Fruit fly (Drosophila melanogaster) whole organism, embryonic: ENCODE data around the gene Sec15.

Experiments used
- Adf1 ChIP-seq: fragments of 200-800 bp; sonication (Bioruptor generic); IDR thresholded peaks from 2 replicates; pipeline ENCODE4 v1.3.6; 2022; ENCODE audit warnings: missing biosample characterization, missing genetic modification characterization
- Blimp-1 ChIP-seq: fragments of 200-800 bp; sonication (Bioruptor generic); optimal IDR thresholded peaks from 3 replicates; lab custom pipeline; 2018; ENCODE audit warnings: missing biosample characterization, missing genetic modification characterization, mild to moderate bottlenecking, moderate library complexity, missing genetic modification reagents
- CG14050 ChIP-seq: fragments of 200-800 bp; sonication (Bioruptor generic); IDR thresholded peaks from 3 replicates; pipeline ENCODE4 v1.3.6; 2022; ENCODE audit warnings: missing biosample characterization, missing genetic modification characterization
- CG14710 ChIP-seq: fragments of 200-800 bp; sonication (Bioruptor generic); optimal IDR thresholded peaks from 3 replicates; lab custom pipeline; 2019; ENCODE audit warnings: missing biosample characterization, mild to moderate bottlenecking, missing genetic modification characterization, moderate library complexity
- CG16863 ChIP-seq: fragments of 200-800 bp; sonication (Bioruptor generic); optimal IDR thresholded peaks from 3 replicates; lab custom pipeline; 2016; ENCODE audit warnings: missing biosample characterization, missing genetic modification characterization
- CG1792 ChIP-seq: fragments of 200-800 bp; sonication (Bioruptor generic); optimal IDR thresholded peaks from 2 replicates; lab custom pipeline; 2016; ENCODE audit warnings: missing biosample characterization, missing genetic modification characterization
- CG1832 ChIP-seq: fragments of 200-800 bp; sonication (Bioruptor generic); optimal IDR thresholded peaks from 2 replicates; lab custom pipeline; 2017; ENCODE audit warnings: missing biosample characterization, mild to moderate bottlenecking, missing genetic modification characterization, inconsistent platforms
- CG18764 ChIP-seq: fragments of 200-800 bp; sonication (Bioruptor generic); optimal IDR thresholded peaks from 3 replicates; lab custom pipeline; 2016; ENCODE audit warnings: missing biosample characterization, missing genetic modification characterization
- CG2889 ChIP-seq: fragments of 200-800 bp; sonication (Bioruptor generic); IDR thresholded peaks from 3 replicates; pipeline ENCODE4 v1.3.6; 2022; ENCODE audit warnings: missing biosample characterization, missing genetic modification characterization
- CG3726 ChIP-seq: fragments of 200-800 bp; sonication (Bioruptor generic); IDR thresholded peaks from 3 replicates; pipeline ENCODE4, ENCODE4 v1.3.6; 2022; ENCODE audit warnings: missing biosample characterization, missing genetic modification characterization
- CG4424 ChIP-seq: fragments of 200-800 bp; sonication (Bioruptor generic); optimal IDR thresholded peaks from 3 replicates; lab custom pipeline; 2016; ENCODE audit warnings: missing biosample characterization, missing genetic modification characterization
- CG6683 ChIP-seq: fragments of 200-800 bp; sonication (Bioruptor generic); optimal IDR thresholded peaks from 2 replicates; lab custom pipeline; 2017; ENCODE audit warnings: missing biosample characterization, mild to moderate bottlenecking, missing genetic modification characterization, missing genetic modification reagents
- CG7372 ChIP-seq: fragments of 200-800 bp; sonication (Bioruptor generic); IDR thresholded peaks from 2 replicates; pipeline ENCODE4 v1.3.6; 2022; ENCODE audit warnings: missing biosample characterization, missing genetic modification characterization
- CG7786 ChIP-seq: fragments of 200-800 bp; sonication (Bioruptor generic); optimal IDR thresholded peaks from 2 replicates; lab custom pipeline; 2016; ENCODE audit warnings: missing biosample characterization, missing genetic modification characterization
- CG9797 ChIP-seq: fragments of 200-800 bp; sonication (Bioruptor generic); optimal IDR thresholded peaks from 3 replicates; lab custom pipeline; 2018; ENCODE audit warnings: missing biosample characterization, mild to moderate bottlenecking, missing genetic modification characterization
- CG9876 ChIP-seq: fragments of 200-800 bp; sonication (Bioruptor generic); optimal IDR thresholded peaks from 2 replicates; lab custom pipeline; 2016; ENCODE audit warnings: missing biosample characterization, missing genetic modification characterization
- CG9932 ChIP-seq: fragments of 200-800 bp; sonication (Bioruptor generic); IDR thresholded peaks from 2 replicates; pipeline ENCODE4 v1.3.6; 2022; ENCODE audit warnings: missing biosample characterization, missing genetic modification characterization
- Dbx ChIP-seq: fragments of 200-800 bp; sonication (Bioruptor generic); IDR thresholded peaks from 3 replicates; pipeline ENCODE4 v1.3.6; 2022; ENCODE audit warnings: missing biosample characterization, missing genetic modification characterization
- Dref ChIP-seq: fragments of 200-800 bp; sonication (Bioruptor generic); IDR thresholded peaks from 2 replicates; pipeline ENCODE4 v1.3.6; 2022; ENCODE audit warnings: missing biosample characterization, missing genetic modification characterization
- Eip74EF ChIP-seq, 2 experiments: fragments of 200-800 bp in 1 of 2; fragments of >200 bp in 1 of 2; sonication (Bioruptor generic) in 1 of 2; optimal IDR thresholded peaks; 2 replicates each; lab custom pipeline; 2017 to 2019; ENCODE audit warnings: missing biosample characterization in 2 of 2, missing genetic modification characterization in 2 of 2, mild to moderate bottlenecking in 1 of 2, moderate library complexity in 1 of 2
- Ets97D ChIP-seq: fragments of 200-800 bp; sonication (Bioruptor generic); optimal IDR thresholded peaks from 3 replicates; lab custom pipeline; 2016; ENCODE audit warnings: missing biosample characterization, missing genetic modification characterization
- H2.0 ChIP-seq: fragments of 200-800 bp; sonication (Bioruptor generic); IDR thresholded peaks from 2 replicates; pipeline ENCODE4 v1.3.6; 2022; ENCODE audit warnings: missing biosample characterization, missing genetic modification characterization
- Mrtf ChIP-seq: fragments of 200-800 bp; sonication (Bioruptor generic); IDR thresholded peaks from 3 replicates; pipeline ENCODE4 v1.3.6; 2022; ENCODE audit warnings: missing biosample characterization, missing genetic modification characterization
- Nf-YA ChIP-seq: fragments of 200-800 bp; sonication (Bioruptor generic); IDR thresholded peaks from 2 replicates; pipeline ENCODE4 v1.3.6; 2022; ENCODE audit warnings: missing biosample characterization, missing genetic modification characterization
- TFAM ChIP-seq: fragments of 200-800 bp; sonication (Bioruptor generic); optimal IDR thresholded peaks from 2 replicates; lab custom pipeline; 2017; ENCODE audit warnings: missing biosample characterization, missing genetic modification characterization, inconsistent platforms
- YL-1 ChIP-seq: fragments of 200-800 bp; sonication (Bioruptor generic); optimal IDR thresholded peaks from 3 replicates; lab custom pipeline; 2017; ENCODE audit warnings: missing biosample characterization, mild to moderate bottlenecking, missing genetic modification characterization
- ato ChIP-seq: fragments of 200-800 bp; sonication (Bioruptor generic); IDR thresholded peaks from 2 replicates; pipeline ENCODE4 v1.3.6; 2022; ENCODE audit warnings: missing biosample characterization, missing genetic modification characterization; ENCODE audit not compliant: partially characterized antibody
- bsh ChIP-seq, 2 experiments: fragments of 200-800 bp; sonication (Bioruptor generic); optimal IDR thresholded peaks; 2 replicates each; lab custom pipeline; 2017 to 2018; ENCODE audit warnings: mild to moderate bottlenecking in 2 of 2, missing biosample characterization in 2 of 2, missing genetic modification characterization in 2 of 2, moderate library complexity in 1 of 2
- caup ChIP-seq: fragments of 200-800 bp; sonication (Bioruptor generic); optimal IDR thresholded peaks from 3 replicates; lab custom pipeline; 2017; ENCODE audit warnings: missing biosample characterization, mild to moderate bottlenecking, missing genetic modification characterization, moderate library complexity; ENCODE audit not compliant: severe bottlenecking
- cg ChIP-seq: fragments of 200-800 bp; sonication (Bioruptor generic); optimal IDR thresholded peaks from 3 replicates; lab custom pipeline; 2019; ENCODE audit warnings: missing biosample characterization, mild to moderate bottlenecking, missing genetic modification characterization, moderate library complexity
- chinmo ChIP-seq: fragments of 200-800 bp; sonication (Bioruptor generic); IDR thresholded peaks from 4 replicates; pipeline ENCODE4 v1.3.6; 2022; ENCODE audit warnings: missing biosample characterization, missing genetic modification characterization; ENCODE audit not compliant: partially characterized antibody
- cwo ChIP-seq: fragments of 200-800 bp; sonication (Bioruptor generic); optimal IDR thresholded peaks from 3 replicates; lab custom pipeline; 2017; ENCODE audit warnings: missing biosample characterization, missing genetic modification characterization, mild to moderate bottlenecking, moderate library complexity, missing genetic modification reagents
- danr ChIP-seq: fragments of 200-800 bp; sonication (Bioruptor generic); IDR thresholded peaks from 2 replicates; pipeline ENCODE4 v1.3.6; 2022; ENCODE audit warnings: missing biosample characterization, missing genetic modification characterization
- emc ChIP-seq: fragments of 200-800 bp; sonication (Bioruptor generic); optimal IDR thresholded peaks from 2 replicates; lab custom pipeline; 2016; ENCODE audit warnings: missing biosample characterization, missing genetic modification characterization
- ems ChIP-seq: fragments of 200-800 bp; sonication (Bioruptor generic); optimal IDR thresholded peaks from 3 replicates; lab custom pipeline; 2016; ENCODE audit warnings: missing biosample characterization, missing genetic modification characterization
- ewg ChIP-seq: fragments of 200-800 bp; sonication (Bioruptor generic); optimal IDR thresholded peaks from 3 replicates; lab custom pipeline; 2017; ENCODE audit warnings: mild to moderate bottlenecking, missing biosample characterization, missing genetic modification reagents, missing genetic modification characterization
- gcm2 ChIP-seq: fragments of 200-800 bp; sonication (Bioruptor generic); optimal IDR thresholded peaks from 2 replicates; lab custom pipeline; 2016; ENCODE audit warnings: missing biosample characterization, missing genetic modification characterization
- kay ChIP-seq: fragments of 200-800 bp; sonication (Bioruptor generic); optimal IDR thresholded peaks from 2 replicates; lab custom pipeline; 2016; ENCODE audit warnings: missing biosample characterization, missing genetic modification characterization
- mld ChIP-seq: fragments of 200-800 bp; sonication (Bioruptor generic); IDR thresholded peaks from 3 replicates; pipeline ENCODE4 v1.3.6; 2022; ENCODE audit warnings: missing biosample characterization, missing genetic modification characterization; ENCODE audit not compliant: partially characterized antibody
- nom ChIP-seq: fragments of 200-800 bp; sonication (Bioruptor generic); optimal IDR thresholded peaks from 2 replicates; lab custom pipeline; 2017; ENCODE audit warnings: missing biosample characterization, missing genetic modification characterization, mild to moderate bottlenecking, moderate library complexity, missing genetic modification reagents
- p53 ChIP-seq: fragments of 200-800 bp; sonication (Bioruptor generic); optimal IDR thresholded peaks from 2 replicates; lab custom pipeline; 2016; ENCODE audit warnings: missing biosample characterization, missing genetic modification characterization
- pb ChIP-seq: fragments of 200-800 bp; sonication (Bioruptor generic); optimal IDR thresholded peaks from 3 replicates; lab custom pipeline; 2016; ENCODE audit warnings: missing biosample characterization, missing genetic modification characterization
- pnt ChIP-seq: fragments of 200-800 bp; sonication (Bioruptor generic); optimal IDR thresholded peaks from 3 replicates; lab custom pipeline; 2016; ENCODE audit warnings: missing biosample characterization, missing genetic modification characterization
- run ChIP-seq: fragments of 200-800 bp; sonication (Bioruptor generic); optimal IDR thresholded peaks from 3 replicates; lab custom pipeline; 2018; ENCODE audit warnings: missing biosample characterization, mild to moderate bottlenecking, missing genetic modification characterization
- sens ChIP-seq: fragments of 200-800 bp; sonication (Bioruptor generic); peaks from one replicate; lab custom pipeline; 2016; ENCODE audit warnings: missing biosample characterization, missing genetic modification characterization
- slp2 ChIP-seq: fragments of 200-800 bp; sonication (Bioruptor generic); optimal IDR thresholded peaks from 2 replicates; lab custom pipeline; 2016; ENCODE audit warnings: missing biosample characterization, missing genetic modification characterization
- stwl ChIP-seq: fragments of 200-800 bp; sonication (Bioruptor generic); optimal IDR thresholded peaks from 3 replicates; lab custom pipeline; 2018; ENCODE audit warnings: missing biosample characterization, mild to moderate bottlenecking, missing genetic modification characterization, moderate library complexity
- ttk ChIP-seq: fragments of 200-800 bp; sonication (Bioruptor generic); IDR thresholded peaks from 2 replicates; pipeline ENCODE4 v2.1.2; 2022; ENCODE audit warnings: missing biosample characterization, missing genetic modification characterization
- tup ChIP-seq: fragments of 200-800 bp; sonication (Bioruptor generic); optimal IDR thresholded peaks from 2 replicates; lab custom pipeline; 2016; ENCODE audit warnings: missing biosample characterization, mild to moderate bottlenecking, missing genetic modification characterization, moderate library complexity

The Sec15 gene

DNA sequence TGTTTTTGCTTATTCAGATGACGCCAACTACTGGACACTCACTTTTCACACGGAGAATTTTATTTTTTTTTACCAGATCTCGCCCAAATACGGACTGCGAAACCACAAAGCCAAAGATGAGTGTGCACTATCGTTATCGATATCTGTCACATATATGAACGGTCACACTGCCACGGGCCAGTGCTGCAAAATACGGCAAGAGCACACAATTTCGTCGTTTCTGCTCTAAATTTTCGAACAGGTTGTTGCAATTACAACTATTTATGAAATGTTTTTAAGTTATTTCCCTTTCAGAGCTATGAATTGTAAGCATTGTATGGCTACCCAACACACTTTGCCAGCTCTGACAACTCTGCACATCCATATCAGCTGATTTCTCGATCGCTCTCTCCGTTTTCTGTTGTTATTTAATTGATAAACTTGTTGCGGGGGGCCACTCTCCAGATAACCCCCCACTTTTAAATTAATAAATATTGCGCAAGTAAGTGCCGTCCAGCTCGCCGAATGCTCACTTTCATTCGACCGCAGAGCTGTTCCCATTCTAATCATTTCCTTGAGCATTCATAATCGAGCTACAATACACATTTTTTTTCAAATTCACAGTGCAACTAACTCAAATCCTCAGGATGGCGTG, 19.7 kb upstream of the Sec15 start, which contains the start of the genes slmb and CG5793 (continued):
- TF ChIP-seq p53 (peak; percentile 24), gcm2 (GFP tag; lab: Kevin White, UChicago) (no peak), Ets97D (GFP tag; lab: Kevin White, UChicago) (peak; percentile 76), CG6683 (GFP tag; lab: Kevin White, UChicago) (no peak), bsh (GFP tag; optimal IDR thresholded peaks at IDR 0.05; lab: Kevin White, UChicago) (peak in 1 of 2 experiments; percentile 27), caup (GFP tag; lab: Kevin White, UChicago) (peak; percentile 42), Mrtf (GFP tag; lab: Robert Waterston, UW) (no peak), stwl (peak; percentile 84), CG3726 (GFP tag; lab: Robert Waterston, UW) (no peak), Dbx (GFP tag; lab: Robert Waterston, UW) (peak; percentile 57; the same call in 2 of the 3 replicates), ttk (no peak), sens (GFP tag; lab: Kevin White, UChicago) (peak; percentile 90), CG2889 (GFP tag; lab: Robert Waterston, UW) (no peak), CG7372 (GFP tag; lab: Robert Waterston, UW) (0 out of 2 replicates have a peak, but pooled peaks have one; percentile 17), CG7786 (GFP tag; lab: Kevin White, UChicago) (peak; percentile 56), CG9797 (GFP tag; lab: Kevin White, UChicago) (peak; percentile 92), Nf-YA (no peak), CG1792 (peak; percentile 60), CG16863 (GFP tag; lab: Kevin White, UChicago) (peak; percentile 60), CG9932 (GFP tag; lab: Robert Waterston, UW) (peak; percentile 74), Blimp-1 (GFP tag; lab: Kevin White, UChicago) (no peak), danr (GFP tag; lab: Robert Waterston, UW) (no peak), pb (no peak), H2.0 (no peak), ewg (no peak), Dref (peak; percentile 77)

DNA sequence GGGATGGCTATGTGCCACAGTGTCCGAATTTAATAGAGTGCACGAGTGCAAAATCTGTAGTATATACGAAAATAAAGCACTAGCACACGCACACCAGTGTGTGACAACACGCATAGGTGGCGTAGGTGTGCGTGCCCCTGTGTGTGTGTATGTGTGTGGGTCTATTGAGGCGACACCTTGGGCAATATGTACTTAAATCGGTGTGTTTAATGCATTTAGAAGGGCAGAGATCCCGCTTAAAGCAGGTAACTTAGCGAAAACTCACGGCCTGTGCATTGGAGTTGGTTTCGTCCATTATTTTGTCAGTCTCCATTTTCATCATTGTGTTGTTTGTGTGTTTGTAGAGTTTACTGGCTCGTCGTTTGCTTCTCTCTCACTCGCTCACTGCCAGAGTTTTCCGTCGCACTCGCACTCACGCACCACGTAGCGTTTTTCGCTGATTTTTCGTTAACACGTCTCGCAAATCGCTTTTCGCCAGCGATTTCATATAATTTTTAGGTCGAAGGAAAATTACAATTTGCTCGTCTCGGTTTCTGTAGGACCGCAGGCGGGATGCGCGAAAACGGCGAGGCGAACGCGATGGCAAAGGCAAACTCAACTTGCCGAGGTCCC, 19.0 kb upstream of the Sec15 start:
- TF ChIP-seq nom (GFP tag; lab: Kevin White, UChicago) (peak; percentile 19), mld (GFP tag; lab: Robert Waterston, UW) (no peak), tup (GFP tag; lab: Kevin White, UChicago) (no peak), CG4424 (no peak), Eip74EF (GFP tag; optimal IDR thresholded peaks at IDR 0.05; lab: Kevin White, UChicago) (peak in 1 of 2 experiments; percentile 3), ato (GFP tag; lab: Robert Waterston, UW) (no peak), chinmo (0 out of 4 replicates have a peak, but pooled peaks have one; percentile 34), YL-1 (peak; percentile 16), Adf1 (GFP tag; lab: Robert Waterston, UW) (no peak), CG14050 (GFP tag; lab: Robert Waterston, UW) (no peak), pnt (GFP tag; lab: Kevin White, UChicago) (no peak), CG18764 (GFP tag; lab: Kevin White, UChicago) (no peak), kay (GFP tag; lab: Kevin White, UChicago) (no peak), cwo (GFP tag; lab: Kevin White, UChicago) (no peak), cg (GFP tag; lab: Kevin White, UChicago) (peak; percentile 97), CG1832 (peak; percentile 72), CG14710 (no peak), emc (GFP tag; lab: Kevin White, UChicago) (no peak), slp2 (GFP tag; lab: Kevin White, UChicago) (no peak), CG9876 (no peak), Nf-YA (0 out of 2 replicates have a peak, but pooled peaks have one; percentile 6), ems (no peak), run (tag; lab: Kevin White, UChicago) (no peak), TFAM (GFP tag; lab: Kevin White, UChicago) (no peak)
